Fruit fly (Drosophila melanogaster) whole organism, embryonic: ENCODE results near the gene Sfp33A3.
A peak's percentile ranks its signal among the peaks of the same experiment; 100 is the strongest.

Experiments used
- Abd-B ChIP-seq: fragments of 200-800 bp; sonication (Bioruptor generic); optimal IDR thresholded peaks from 2 replicates; lab custom pipeline; 2018; ENCODE audit warnings: missing biosample characterization, mild to moderate bottlenecking, missing genetic modification characterization, moderate library complexity
- Antp ChIP-seq: fragments of 200-800 bp; sonication (Bioruptor generic); optimal IDR thresholded peaks from 3 replicates; lab custom pipeline; 2016; ENCODE audit warnings: missing biosample characterization, missing genetic modification characterization
- BEAF-32 ChIP-seq: fragments of 200-800 bp; sonication (Bioruptor generic); optimal IDR thresholded peaks from 3 replicates; lab custom pipeline; 2017; ENCODE audit warnings: missing biosample characterization, missing genetic modification characterization, mild to moderate bottlenecking, moderate library complexity, missing genetic modification reagents
- CG10209 ChIP-seq: fragments of 200-800 bp; sonication (Bioruptor generic); optimal IDR thresholded peaks from 3 replicates; lab custom pipeline; 2017; ENCODE audit warnings: missing biosample characterization, mild to moderate bottlenecking, missing genetic modification characterization, missing genetic modification reagents
- CG12659 ChIP-seq: fragments of 200-800 bp; sonication (Bioruptor generic); optimal IDR thresholded peaks from 3 replicates; lab custom pipeline; 2017; ENCODE audit warnings: mild to moderate bottlenecking, missing biosample characterization, missing genetic modification reagents, missing genetic modification characterization
- CG12744 ChIP-seq: fragments of 200-800 bp; sonication (Bioruptor generic); optimal IDR thresholded peaks from 2 replicates; lab custom pipeline; 2016; ENCODE audit warnings: missing biosample characterization, missing genetic modification characterization
- CG15269 ChIP-seq: fragments of 200-800 bp; sonication (Bioruptor generic); optimal IDR thresholded peaks from 2 replicates; lab custom pipeline; 2018; ENCODE audit warnings: missing biosample characterization, mild to moderate bottlenecking, missing genetic modification characterization, moderate library complexity
- CG17359 ChIP-seq: fragments of 200-800 bp; sonication (Bioruptor generic); optimal IDR thresholded peaks from 3 replicates; lab custom pipeline; 2018; ENCODE audit warnings: missing biosample characterization, mild to moderate bottlenecking, missing genetic modification characterization, moderate library complexity
- CG17612 ChIP-seq: fragments of 200-800 bp; sonication (Bioruptor generic); IDR thresholded peaks from 2 replicates; pipeline ENCODE4 v1.3.6; 2022; ENCODE audit warnings: missing biosample characterization, missing genetic modification characterization
- CG18011 ChIP-seq: fragments of 200-800 bp; sonication (Bioruptor generic); optimal IDR thresholded peaks from 2 replicates; lab custom pipeline; 2017; ENCODE audit warnings: missing biosample characterization, missing genetic modification characterization, mild to moderate bottlenecking, moderate library complexity, missing genotype
- CG18764 ChIP-seq: fragments of 200-800 bp; sonication (Bioruptor generic); optimal IDR thresholded peaks from 3 replicates; lab custom pipeline; 2016; ENCODE audit warnings: missing biosample characterization, missing genetic modification characterization
- CG30403 ChIP-seq: fragments of 200-800 bp; sonication (Bioruptor generic); optimal IDR thresholded peaks from 3 replicates; lab custom pipeline; 2016; ENCODE audit warnings: missing biosample characterization, missing genetic modification characterization
- CG3163 ChIP-seq: fragments of 200-800 bp; sonication (Bioruptor generic); optimal IDR thresholded peaks from 3 replicates; lab custom pipeline; 2016; ENCODE audit warnings: missing biosample characterization, missing genetic modification characterization
- CG3847 ChIP-seq: fragments of 200-800 bp; sonication (Bioruptor generic); IDR thresholded peaks from 2 replicates; pipeline ENCODE4 v1.3.6; 2022; ENCODE audit warnings: missing biosample characterization, missing genetic modification characterization
- CG4282 ChIP-seq: fragments of 200-800 bp; sonication (Bioruptor generic); optimal IDR thresholded peaks from 2 replicates; lab custom pipeline; 2016; ENCODE audit warnings: missing biosample characterization, missing genetic modification characterization
- CG4424 ChIP-seq: fragments of 200-800 bp; sonication (Bioruptor generic); optimal IDR thresholded peaks from 3 replicates; lab custom pipeline; 2016; ENCODE audit warnings: missing biosample characterization, missing genetic modification characterization
- CG4820 ChIP-seq: fragments of 200-800 bp; sonication (Bioruptor generic); optimal IDR thresholded peaks from 3 replicates; lab custom pipeline; 2016; ENCODE audit warnings: missing biosample characterization, missing genetic modification characterization
- CG7271 ChIP-seq: fragments of 200-800 bp; sonication (Bioruptor generic); optimal IDR thresholded peaks from 2 replicates; lab custom pipeline; 2018; ENCODE audit warnings: missing biosample characterization, mild to moderate bottlenecking, missing genetic modification characterization, moderate library complexity
- CG8290 ChIP-seq, 3 experiments: fragments of 200-800 bp; sonication (Bioruptor generic); optimal IDR thresholded peaks; 2 replicates each; lab custom pipeline; 2016 to 2019; ENCODE audit warnings: missing biosample characterization in 3 of 3, missing genetic modification characterization in 3 of 3, mild to moderate bottlenecking in 2 of 3, moderate library complexity in 1 of 3
- CG8944 ChIP-seq: fragments of 200-800 bp; sonication (Bioruptor generic); optimal IDR thresholded peaks from 3 replicates; lab custom pipeline; 2016; ENCODE audit warnings: missing biosample characterization, missing genetic modification characterization
- CG9609 ChIP-seq: fragments of 200-800 bp; sonication (Bioruptor generic); optimal IDR thresholded peaks from 3 replicates; lab custom pipeline; 2016; ENCODE audit warnings: missing biosample characterization, missing genetic modification characterization
- CG9797 ChIP-seq: fragments of 200-800 bp; sonication (Bioruptor generic); optimal IDR thresholded peaks from 3 replicates; lab custom pipeline; 2018; ENCODE audit warnings: missing biosample characterization, mild to moderate bottlenecking, missing genetic modification characterization
- Camta ChIP-seq: fragments of 200-800 bp; sonication (Bioruptor generic); optimal IDR thresholded peaks from 2 replicates; lab custom pipeline; 2016; ENCODE audit warnings: missing biosample characterization, missing genetic modification characterization
- Dek ChIP-seq: fragments of 200-800 bp; sonication (Bioruptor generic); optimal IDR thresholded peaks from 3 replicates; lab custom pipeline; 2019; ENCODE audit warnings: missing biosample characterization, mild to moderate bottlenecking, missing genetic modification characterization, moderate library complexity
- Dll ChIP-seq: fragments of 200-800 bp; sonication (Bioruptor generic); IDR thresholded peaks from 4 replicates; pipeline ENCODE4 v1.3.6; 2022; ENCODE audit warnings: missing biosample characterization, missing genetic modification characterization; ENCODE audit not compliant: partially characterized antibody
- E2f2 ChIP-seq: fragments of 200-800 bp; sonication (Bioruptor generic); IDR thresholded peaks from 2 replicates; pipeline ENCODE4 v1.3.6; 2022; ENCODE audit warnings: missing biosample characterization, missing genetic modification characterization
- MESR4 ChIP-seq: fragments of 200-800 bp; sonication (Bioruptor generic); optimal IDR thresholded peaks from 2 replicates; lab custom pipeline; 2018; ENCODE audit warnings: missing biosample characterization, mild to moderate bottlenecking, missing genetic modification characterization, moderate library complexity
- Oaz ChIP-seq: fragments of 200-800 bp; sonication (Bioruptor generic); IDR thresholded peaks from 2 replicates; pipeline ENCODE4 v1.3.6; 2022; ENCODE audit warnings: missing biosample characterization, missing genetic modification characterization
- Opbp ChIP-seq: fragments of 200-800 bp; sonication (Bioruptor generic); IDR thresholded peaks from 3 replicates; pipeline ENCODE4 v1.3.6; 2022; ENCODE audit warnings: missing biosample characterization, missing genetic modification characterization; ENCODE audit not compliant: partially characterized antibody
- Xbp1 ChIP-seq: fragments of 200-800 bp; sonication (Bioruptor generic); optimal IDR thresholded peaks from 3 replicates; lab custom pipeline; 2016; ENCODE audit warnings: missing biosample characterization, mild to moderate bottlenecking, missing genetic modification characterization
- br ChIP-seq: fragments of >200 bp; optimal IDR thresholded peaks from 2 replicates; lab custom pipeline; 2017
- btn ChIP-seq: fragments of 200-800 bp; sonication (Bioruptor generic); optimal IDR thresholded peaks from 2 replicates; lab custom pipeline; 2016; ENCODE audit warnings: missing biosample characterization, missing genetic modification characterization
- cwo ChIP-seq: fragments of 200-800 bp; sonication (Bioruptor generic); optimal IDR thresholded peaks from 3 replicates; lab custom pipeline; 2017; ENCODE audit warnings: missing biosample characterization, missing genetic modification characterization, mild to moderate bottlenecking, moderate library complexity, missing genetic modification reagents
- dpn ChIP-seq, 2 experiments: fragments of 200-800 bp; sonication (Bioruptor generic); optimal IDR thresholded peaks; 3 replicates each; lab custom pipeline; 2016; ENCODE audit warnings: missing biosample characterization in 2 of 2, missing genetic modification characterization in 2 of 2
- emc ChIP-seq: fragments of 200-800 bp; sonication (Bioruptor generic); optimal IDR thresholded peaks from 2 replicates; lab custom pipeline; 2016; ENCODE audit warnings: missing biosample characterization, missing genetic modification characterization
- ewg ChIP-seq: fragments of 200-800 bp; sonication (Bioruptor generic); optimal IDR thresholded peaks from 3 replicates; lab custom pipeline; 2017; ENCODE audit warnings: mild to moderate bottlenecking, missing biosample characterization, missing genetic modification reagents, missing genetic modification characterization
- fu2 ChIP-seq: fragments of 200-800 bp; sonication (Bioruptor generic); optimal IDR thresholded peaks from 2 replicates; lab custom pipeline; 2016; ENCODE audit warnings: missing biosample characterization, missing genetic modification characterization
- ken ChIP-seq: fragments of 200-800 bp; sonication (Bioruptor generic); IDR thresholded peaks from 3 replicates; pipeline ENCODE4 v1.3.6; 2022; ENCODE audit warnings: missing biosample characterization, missing genetic modification characterization
- knrl ChIP-seq: fragments of 200-800 bp; sonication (Bioruptor generic); IDR thresholded peaks from 3 replicates; pipeline ENCODE4 v1.3.6; 2022; ENCODE audit warnings: missing biosample characterization, missing genetic modification characterization; ENCODE audit not compliant: partially characterized antibody
- nom ChIP-seq: fragments of 200-800 bp; sonication (Bioruptor generic); optimal IDR thresholded peaks from 2 replicates; lab custom pipeline; 2017; ENCODE audit warnings: missing biosample characterization, missing genetic modification characterization, mild to moderate bottlenecking, moderate library complexity, missing genetic modification reagents
- oc ChIP-seq: fragments of 200-800 bp; sonication (Bioruptor generic); optimal IDR thresholded peaks from 2 replicates; lab custom pipeline; 2018; ENCODE audit warnings: missing biosample characterization, mild to moderate bottlenecking, missing genetic modification characterization, moderate library complexity
- phol ChIP-seq: fragments of 200-800 bp; sonication (Bioruptor generic); optimal IDR thresholded peaks from 3 replicates; lab custom pipeline; 2018; ENCODE audit warnings: missing biosample characterization, mild to moderate bottlenecking, missing genetic modification characterization, moderate library complexity
- pita ChIP-seq: fragments of 200-800 bp; sonication (Bioruptor generic); optimal IDR thresholded peaks from 2 replicates; lab custom pipeline; 2017; ENCODE audit warnings: missing biosample characterization, mild to moderate bottlenecking, missing genetic modification characterization
- prd ChIP-seq, 3 experiments: fragments of >200 bp in 2 of 3; fragments of 200-800 bp in 1 of 3; sonication (Bioruptor generic) in 1 of 3; optimal IDR thresholded peaks in 2 of 3; IDR thresholded peaks in 1 of 3; 2 replicates in 2 of 3; 3 replicates in 1 of 3; pipeline versions ENCODE4 v1.3.6 to Lab custom; 2017 to 2022; ENCODE audit warnings: missing biosample characterization in 1 of 3, missing genetic modification characterization in 1 of 3
- pzg ChIP-seq: fragments of 200-800 bp; sonication (Bioruptor generic); optimal IDR thresholded peaks from 3 replicates; lab custom pipeline; 2018; ENCODE audit warnings: missing biosample characterization, mild to moderate bottlenecking, missing genetic modification characterization, moderate library complexity
- slbo ChIP-seq: fragments of 200-800 bp; sonication (Bioruptor generic); IDR thresholded peaks from 2 replicates; pipeline ENCODE4 v1.3.6; 2022; ENCODE audit warnings: missing biosample characterization, missing genetic modification characterization
- tin ChIP-seq: fragments of 200-800 bp; sonication (Bioruptor generic); optimal IDR thresholded peaks from 3 replicates; lab custom pipeline; 2016; ENCODE audit warnings: missing biosample characterization, missing genetic modification characterization
- tx ChIP-seq: fragments of 200-800 bp; sonication (Bioruptor generic); optimal IDR thresholded peaks from 2 replicates; lab custom pipeline; 2016; ENCODE audit warnings: missing biosample characterization, missing genetic modification characterization
- vnd ChIP-seq: fragments of 200-800 bp; sonication (Bioruptor generic); IDR thresholded peaks from 3 replicates; pipeline ENCODE4 v1.3.6; 2022; ENCODE audit warnings: missing biosample characterization, missing genetic modification characterization; ENCODE audit not compliant: partially characterized antibody

Gene Sfp33A3

dm6 chr2L:11829277-11829676, 10.4 kb upstream of the Sfp33A3 start, which contains the start of gene esc:
Gene esc (minus strand): TSS chr2L:11829405.
- TF ChIP-seq CG4820 (GFP tag; lab: Kevin White, UChicago) (peak; percentile 26), Dek (no peak), oc (tag; lab: Kevin White, UChicago) (no peak), CG30403 (peak; percentile 45), CG12659 (GFP tag; lab: Kevin White, UChicago) (peak; percentile 37), Opbp (GFP tag; lab: Robert Waterston, UW) (peak; percentile 66), ken (GFP tag; lab: Robert Waterston, UW) (peak; percentile 34; the same call in 1 of the 3 replicates), prd (optimal IDR thresholded peaks at IDR 0.05; lab: Kevin White, UChicago) (no peak), prd (GFP tag; IDR thresholded peaks at IDR 0.05; lab: Robert Waterston, UW) (peak; percentile 40; the same call in 1 of the 3 replicates), Dll (GFP tag; lab: Robert Waterston, UW) (peak; percentile 16; the same call in 1 of the 4 replicates), Abd-B (GFP tag; lab: Kevin White, UChicago) (peak; percentile 2), CG8290 (GFP tag; optimal IDR thresholded peaks at IDR 0.05; lab: Kevin White, UChicago) (peak; percentile 50), CG8290 (tag; optimal IDR thresholded peaks at IDR 0.05; lab: Kevin White, UChicago) (no peak), CG9609 (GFP tag; lab: Kevin White, UChicago) (peak; percentile 49), pita (no peak), MESR4 (GFP tag; lab: Kevin White, UChicago) (peak; percentile 35), CG3847 (GFP tag; lab: Robert Waterston, UW) (peak; percentile 82), CG3163 (GFP tag; lab: Kevin White, UChicago) (peak; percentile 13), CG17612 (GFP tag; lab: Robert Waterston, UW) (no peak), CG4424 (GFP tag; lab: Kevin White, UChicago) (no peak), br (no peak), CG8944 (GFP tag; lab: Kevin White, UChicago) (peak; percentile 37), CG7271 (no peak), fu2 (GFP tag; lab: Kevin White, UChicago) (peak; percentile 3), CG18011 (GFP tag; lab: Kevin White, UChicago) (peak; percentile 41), BEAF-32 (GFP tag; lab: Kevin White, UChicago) (peak; percentile 56), tx (GFP tag; lab: Kevin White, UChicago) (peak; percentile 29), CG9797 (GFP tag; lab: Kevin White, UChicago) (peak; percentile 94), Xbp1 (GFP tag; lab: Kevin White, UChicago) (peak; percentile 27), knrl (no peak), Antp (GFP tag; lab: Kevin White, UChicago) (peak; percentile 30), E2f2 (GFP tag; lab: Robert Waterston, UW) (peak; percentile 99), CG12744 (GFP tag; lab: Kevin White, UChicago) (peak; percentile 15), pzg (GFP tag; lab: Kevin White, UChicago) (peak; percentile 96), Oaz (GFP tag; lab: Robert Waterston, UW) (no peak), dpn (GFP tag; optimal IDR thresholded peaks at IDR 0.05; lab: Kevin White, UChicago) (peak; percentile 41 to 48), CG15269 (tag; lab: Kevin White, UChicago) (no peak), ewg (GFP tag; lab: Kevin White, UChicago) (peak; percentile 13), phol (peak; percentile 49), emc (GFP tag; lab: Kevin White, UChicago) (peak; percentile 3), cwo (no peak), slbo (GFP tag; lab: Robert Waterston, UW) (peak; percentile 39; the same call in 1 of the 2 replicates), CG18764 (GFP tag; lab: Kevin White, UChicago) (peak; percentile 2), CG10209 (GFP tag; lab: Kevin White, UChicago) (peak; percentile 21), nom (GFP tag; lab: Kevin White, UChicago) (no peak), Camta (GFP tag; lab: Kevin White, UChicago) (peak; percentile 11), btn (GFP tag; lab: Kevin White, UChicago) (peak; percentile 5), tin (GFP tag; lab: Kevin White, UChicago) (peak; percentile 30), CG4282 (GFP tag; lab: Kevin White, UChicago) (peak; percentile 61), vnd (no peak), CG17359 (tag; lab: Kevin White, UChicago) (no peak)
